Fruit fly (Drosophila melanogaster): ENCODE data around the gene Osi24.

The Osi24 gene

dm6 chr3R:6234189-6234758 lies 35.7 kb downstream of the Osi24 start, which contains the start of gene Osi6 (continued):
- no peak for TF ChIP-seq CG9817 (tag; optimal IDR thresholded peaks at IDR 0.05)
- no peak for TF ChIP-seq nau (GFP tag; optimal IDR thresholded peaks at IDR 0.05)
- TF ChIP-seq ash1 (GFP tag; optimal IDR thresholded peaks at IDR 0.05) = no peak
- no peak for TF ChIP-seq CG13287 (GFP tag; IDR thresholded peaks at IDR 0.05; ENCODE audit: partially characterized antibody)
- no peak for TF ChIP-seq pzg (GFP tag; optimal IDR thresholded peaks at IDR 0.05)
- no peak for TF ChIP-seq croc (GFP tag; conservative IDR thresholded peaks at IDR 0.05)
- peak in 1 of 2 experiments; percentile 85 for TF ChIP-seq Eip74EF (GFP tag; optimal IDR thresholded peaks at IDR 0.05)
- TF ChIP-seq CG34376 (GFP tag; optimal IDR thresholded peaks at IDR 0.05) = no peak
- TF ChIP-seq HmgZ (tag; optimal IDR thresholded peaks at IDR 0.05) = no peak
- TF ChIP-seq odd (GFP tag; optimal IDR thresholded peaks at IDR 0.05) = no peak
- TF ChIP-seq CG13296 (GFP tag; optimal IDR thresholded peaks at IDR 0.05) = no peak
- no peak for TF ChIP-seq BEAF-32 (GFP tag; optimal IDR thresholded peaks at IDR 0.05)
- TF ChIP-seq CG6254 (GFP tag; optimal IDR thresholded peaks at IDR 0.05) = no peak
- TF ChIP-seq chif (GFP tag; optimal IDR thresholded peaks at IDR 0.05) = no peak
- TF ChIP-seq CG5953 (GFP tag; IDR thresholded peaks at IDR 0.05) = 0 out of 2 replicates have a peak, but pooled peaks have one; percentile 12
- TF ChIP-seq MESR4 (GFP tag; optimal IDR thresholded peaks at IDR 0.05) = no peak
- no peak for TF ChIP-seq Ssrp (tag; optimal IDR thresholded peaks at IDR 0.05)
- TF ChIP-seq Dref (GFP tag; IDR thresholded peaks at IDR 0.05) = no peak
- no peak for TF ChIP-seq CG10209 (GFP tag; optimal IDR thresholded peaks at IDR 0.05)
- no peak for TF ChIP-seq prd (optimal IDR thresholded peaks at IDR 0.05)
- TF ChIP-seq prd (GFP tag; IDR thresholded peaks at IDR 0.05) = no peak
- no peak for TF ChIP-seq ci (GFP tag; IDR thresholded peaks at IDR 0.05)

dm6 chr3R:6238977-6239376 lies 40.4 kb downstream of the Osi24 start:
- no peak for TF ChIP-seq CG14667 (GFP tag; IDR thresholded peaks at IDR 0.05)
- TF ChIP-seq HHEX (GFP tag; optimal IDR thresholded peaks at IDR 0.05) = no peak
- no peak for TF ChIP-seq CG12769 (tag; optimal IDR thresholded peaks at IDR 0.05)
- TF ChIP-seq Dad (GFP tag; optimal IDR thresholded peaks at IDR 0.05) = no peak
- TF ChIP-seq CG2875 (GFP tag; optimal IDR thresholded peaks at IDR 0.05) = no peak
- TF ChIP-seq CG2116 (GFP tag; optimal IDR thresholded peaks at IDR 0.05) = no peak
- peak; percentile 82 for TF ChIP-seq CG3995 (GFP tag; optimal IDR thresholded peaks at IDR 0.05)
- TF ChIP-seq Pdp1 (GFP tag; optimal IDR thresholded peaks at IDR 0.05) = peak in 1 of 2 experiments; percentile 58
- no peak for TF ChIP-seq p53 (GFP tag; optimal IDR thresholded peaks at IDR 0.05)
- TF ChIP-seq CTCF (GFP tag; optimal IDR thresholded peaks at IDR 0.05) = peak; percentile 46
- TF ChIP-seq CG15479 (GFP tag; optimal IDR thresholded peaks at IDR 0.05) = no peak
- TF ChIP-seq sc (optimal IDR thresholded peaks at IDR 0.05) = no peak
- TF ChIP-seq sc (GFP tag; optimal IDR thresholded peaks at IDR 0.05) = no peak
- TF ChIP-seq CG4360 (GFP tag; IDR thresholded peaks at IDR 0.05) = no peak
- no peak for TF ChIP-seq CG1024 (GFP tag; IDR thresholded peaks at IDR 0.05)
- no peak for TF ChIP-seq lola (GFP tag; optimal IDR thresholded peaks at IDR 0.05)
- no peak for TF ChIP-seq CG34422 (GFP tag; IDR thresholded peaks at IDR 0.05)
- TF ChIP-seq NC2α (GFP tag; optimal IDR thresholded peaks at IDR 0.05) = no peak
- TF ChIP-seq wdn (GFP tag; IDR thresholded peaks at IDR 0.05) = no peak
- TF ChIP-seq so (GFP tag; IDR thresholded peaks at IDR 0.05) = no peak
